Worm (Caenorhabditis elegans) whole organism, L3 larva: ENCODE results near the gene ndub-3.

Experiments used
- ZK546.5 ChIP-seq: sonication (generic microtip); optimal IDR thresholded peaks from 2 replicates; lab custom pipeline; 2017; ENCODE audit warnings: missing biosample characterization, missing genetic modification characterization
- ceh-82 ChIP-seq: fragments of 150-350 bp; optimal IDR thresholded peaks from 2 replicates; lab custom pipeline; 2014; ENCODE audit warnings: missing biosample characterization, missing genetic modification characterization
- egl-5 ChIP-seq: fragments of 150-350 bp; optimal IDR thresholded peaks from 2 replicates; lab custom pipeline; 2017; ENCODE audit warnings: missing biosample characterization, missing genetic modification reagents, missing genetic modification characterization, inconsistent platforms
- fos-1 ChIP-seq: fragments of 150-350 bp; optimal IDR thresholded peaks from 2 replicates; lab custom pipeline; 2014; ENCODE audit warnings: missing biosample characterization, missing genetic modification characterization
- lin-39 ChIP-seq: fragments of 150-350 bp; optimal IDR thresholded peaks from 2 replicates; lab custom pipeline; 2018; ENCODE audit warnings: missing biosample characterization, missing genetic modification reagents, missing genetic modification characterization
- nfya-1 ChIP-seq: sonication (generic microtip); optimal IDR thresholded peaks from 2 replicates; lab custom pipeline; 2017; ENCODE audit warnings: missing genetic modification characterization, mild to moderate bottlenecking, missing compliant biosample characterization, antibody characterized with exemption, moderate library complexity; ENCODE audit not compliant: insufficient read depth
- nhr-77 ChIP-seq: fragments of 150-350 bp; optimal IDR thresholded peaks from 2 replicates; lab custom pipeline; 2014; ENCODE audit warnings: missing biosample characterization, missing genetic modification characterization
- snpc-4 ChIP-seq: fragments of 150-350 bp; optimal IDR thresholded peaks from 2 replicates; lab custom pipeline; 2014; ENCODE audit warnings: missing biosample characterization, missing genetic modification characterization
- unc-62 ChIP-seq: fragments of 150-350 bp; sonication (generic microtip); optimal IDR thresholded peaks from 4 replicates; lab custom pipeline; 2014; ENCODE audit warnings: missing biosample characterization, missing genetic modification reagents, missing genetic modification characterization

DNA sequence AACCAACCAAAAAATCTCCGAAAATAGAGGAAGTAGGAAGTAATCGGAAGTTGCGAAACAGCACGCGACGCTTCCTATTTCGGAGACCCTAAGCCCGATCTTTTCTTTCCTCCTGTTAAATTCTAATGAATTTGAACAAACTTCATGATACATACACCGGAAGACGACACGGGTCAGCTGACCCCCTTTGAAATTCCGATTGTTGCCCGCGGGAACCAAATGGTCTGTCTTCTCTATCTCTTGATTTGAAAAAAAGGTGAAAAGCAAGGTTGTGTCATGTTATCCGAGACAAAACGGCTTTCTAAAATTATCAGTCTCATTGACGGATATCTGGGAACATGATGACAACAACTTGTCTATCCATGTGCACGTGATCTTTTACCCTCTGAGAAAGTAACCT, 5.6 kb downstream of the ndub-3 start:
- no peak for TF ChIP-seq unc-62
- no peak for TF ChIP-seq egl-5 (tag; lab: Kevin White, UChicago)
- TF ChIP-seq nfya-1: no peak
- TF ChIP-seq lin-39: peak; percentile 61
- no peak for TF ChIP-seq ZK546.5 (tag; lab: Kevin White, UChicago)
- TF ChIP-seq snpc-4: no peak
- TF ChIP-seq ceh-82: no peak
- TF ChIP-seq nhr-77: no peak
- TF ChIP-seq fos-1 (tag; lab: Kevin White, UChicago): no peak
